Fruit fly (Drosophila melanogaster) whole organism, embryonic: ENCODE measurements around the gene unc-119.

Source experiments
- Ada2b ChIP-seq: fragments of 200-800 bp; sonication (Bioruptor generic); IDR thresholded peaks from 2 replicates; pipeline ENCODE4 v1.3.6; 2022; ENCODE audit warnings: missing biosample characterization, missing genetic modification characterization
- B-H2 ChIP-seq: fragments of 200-800 bp; sonication (Bioruptor generic); optimal IDR thresholded peaks from 2 replicates; lab custom pipeline; 2018; ENCODE audit warnings: missing biosample characterization, mild to moderate bottlenecking, missing genetic modification characterization
- Bdp1 ChIP-seq: fragments of 200-800 bp; sonication (Bioruptor generic); optimal IDR thresholded peaks from 3 replicates; lab custom pipeline; 2016; ENCODE audit warnings: missing biosample characterization, missing genetic modification characterization
- Blimp-1 ChIP-seq: fragments of 200-800 bp; sonication (Bioruptor generic); optimal IDR thresholded peaks from 3 replicates; lab custom pipeline; 2018; ENCODE audit warnings: missing biosample characterization, missing genetic modification characterization, mild to moderate bottlenecking, moderate library complexity, missing genetic modification reagents
- C15 ChIP-seq: fragments of 200-800 bp; sonication (Bioruptor generic); IDR thresholded peaks from 3 replicates; pipeline ENCODE4 v1.3.6; 2022; ENCODE audit warnings: missing biosample characterization, missing genetic modification characterization
- CG11504 ChIP-seq: fragments of 200-800 bp; sonication (Bioruptor generic); optimal IDR thresholded peaks from 3 replicates; lab custom pipeline; 2019; ENCODE audit warnings: missing biosample characterization, mild to moderate bottlenecking, missing genetic modification characterization, moderate library complexity
- CG12155 ChIP-seq: fragments of 200-800 bp; sonication (Bioruptor generic); optimal IDR thresholded peaks from 3 replicates; lab custom pipeline; 2016; ENCODE audit warnings: missing biosample characterization, missing genetic modification characterization
- CG12391 ChIP-seq: fragments of 200-800 bp; sonication (Bioruptor generic); optimal IDR thresholded peaks from 3 replicates; lab custom pipeline; 2018; ENCODE audit warnings: missing biosample characterization, mild to moderate bottlenecking, missing genetic modification characterization, moderate library complexity
- CG13424 ChIP-seq: fragments of 200-800 bp; sonication (Bioruptor generic); optimal IDR thresholded peaks from 2 replicates; lab custom pipeline; 2019; ENCODE audit warnings: missing biosample characterization, mild to moderate bottlenecking, missing genetic modification characterization, moderate library complexity
- CG15479 ChIP-seq: fragments of 200-800 bp; sonication (Bioruptor generic); optimal IDR thresholded peaks from 3 replicates; lab custom pipeline; 2019; ENCODE audit warnings: missing biosample characterization, mild to moderate bottlenecking, missing genetic modification characterization, moderate library complexity
- CG1647 ChIP-seq: fragments of 200-800 bp; sonication (Bioruptor generic); optimal IDR thresholded peaks from 3 replicates; lab custom pipeline; 2016; ENCODE audit warnings: missing biosample characterization, missing genetic modification characterization
- CG18599 ChIP-seq: fragments of 200-800 bp; sonication (Bioruptor generic); optimal IDR thresholded peaks from 3 replicates; lab custom pipeline; 2017; ENCODE audit warnings: missing biosample characterization, missing genetic modification characterization, mild to moderate bottlenecking, moderate library complexity, missing genetic modification reagents
- CG18619 ChIP-seq: fragments of 200-800 bp; sonication (Bioruptor generic); optimal IDR thresholded peaks from 3 replicates; lab custom pipeline; 2017; ENCODE audit warnings: missing biosample characterization, mild to moderate bottlenecking, missing genetic modification characterization
- CG2116 ChIP-seq: fragments of 200-800 bp; sonication (Bioruptor generic); optimal IDR thresholded peaks from 3 replicates; lab custom pipeline; 2018; ENCODE audit warnings: missing biosample characterization, mild to moderate bottlenecking, missing genetic modification characterization
- CG2202 ChIP-seq: fragments of 200-800 bp; sonication (Bioruptor generic); optimal IDR thresholded peaks from 2 replicates; lab custom pipeline; 2018; ENCODE audit warnings: missing biosample characterization, mild to moderate bottlenecking, missing genetic modification characterization
- CG30403 ChIP-seq: fragments of 200-800 bp; sonication (Bioruptor generic); optimal IDR thresholded peaks from 3 replicates; lab custom pipeline; 2016; ENCODE audit warnings: missing biosample characterization, missing genetic modification characterization
- CG31441 ChIP-seq: fragments of 200-800 bp; sonication (Bioruptor generic); IDR thresholded peaks from 2 replicates; pipeline ENCODE4 v1.3.6; 2022; ENCODE audit warnings: missing biosample characterization, missing genetic modification characterization
- CG34224 ChIP-seq: fragments of 200-800 bp; sonication (Bioruptor generic); IDR thresholded peaks from 3 replicates; pipeline ENCODE4 v1.3.6; 2022; ENCODE audit warnings: missing biosample characterization, missing genetic modification characterization; ENCODE audit not compliant: partially characterized antibody
- CG3838 ChIP-seq: fragments of 200-800 bp; sonication (Bioruptor generic); optimal IDR thresholded peaks from 3 replicates; lab custom pipeline; 2016; ENCODE audit warnings: missing biosample characterization, missing genetic modification characterization
- CG5953 ChIP-seq: fragments of 200-800 bp; sonication (Bioruptor generic); IDR thresholded peaks from 2 replicates; pipeline ENCODE4 v1.3.6; 2022; ENCODE audit warnings: missing biosample characterization, missing genetic modification characterization
- CG6683 ChIP-seq: fragments of 200-800 bp; sonication (Bioruptor generic); optimal IDR thresholded peaks from 2 replicates; lab custom pipeline; 2017; ENCODE audit warnings: missing biosample characterization, mild to moderate bottlenecking, missing genetic modification characterization, missing genetic modification reagents
- CG8924 ChIP-seq: fragments of 200-800 bp; optimal IDR thresholded peaks from 3 replicates; lab custom pipeline; 2019; ENCODE audit warnings: missing biosample characterization, mild to moderate bottlenecking, missing genetic modification characterization, moderate library complexity
- CG9876 ChIP-seq: fragments of 200-800 bp; sonication (Bioruptor generic); optimal IDR thresholded peaks from 2 replicates; lab custom pipeline; 2016; ENCODE audit warnings: missing biosample characterization, missing genetic modification characterization
- Dek ChIP-seq: fragments of 200-800 bp; sonication (Bioruptor generic); optimal IDR thresholded peaks from 3 replicates; lab custom pipeline; 2019; ENCODE audit warnings: missing biosample characterization, mild to moderate bottlenecking, missing genetic modification characterization, moderate library complexity
- E2f2 ChIP-seq: fragments of 200-800 bp; sonication (Bioruptor generic); IDR thresholded peaks from 2 replicates; pipeline ENCODE4 v1.3.6; 2022; ENCODE audit warnings: missing biosample characterization, missing genetic modification characterization
- Fer1 ChIP-seq: fragments of 200-800 bp; sonication (Bioruptor generic); optimal IDR thresholded peaks from 2 replicates; lab custom pipeline; 2017; ENCODE audit warnings: missing biosample characterization, mild to moderate bottlenecking, missing genetic modification characterization
- Gug ChIP-seq: fragments of 200-800 bp; sonication (Bioruptor generic); IDR thresholded peaks from 4 replicates; pipeline ENCODE4 v1.3.6; 2022; ENCODE audit warnings: missing biosample characterization, missing genetic modification characterization
- H2.0 ChIP-seq: fragments of 200-800 bp; sonication (Bioruptor generic); IDR thresholded peaks from 2 replicates; pipeline ENCODE4 v1.3.6; 2022; ENCODE audit warnings: missing biosample characterization, missing genetic modification characterization
- Hr3 ChIP-seq: fragments of 200-800 bp; sonication (Bioruptor generic); optimal IDR thresholded peaks from 3 replicates; lab custom pipeline; 2016; ENCODE audit warnings: missing biosample characterization, missing genetic modification characterization
- Myb ChIP-seq: fragments of 200-800 bp; sonication (Bioruptor generic); optimal IDR thresholded peaks from 2 replicates; lab custom pipeline; 2016; ENCODE audit warnings: missing biosample characterization, missing genetic modification characterization
- Nf-YC ChIP-seq: fragments of 200-800 bp; optimal IDR thresholded peaks from 3 replicates; lab custom pipeline; 2019; ENCODE audit warnings: missing biosample characterization, mild to moderate bottlenecking, missing genetic modification characterization, moderate library complexity
- Opbp ChIP-seq: fragments of 200-800 bp; sonication (Bioruptor generic); IDR thresholded peaks from 3 replicates; pipeline ENCODE4 v1.3.6; 2022; ENCODE audit warnings: missing biosample characterization, missing genetic modification characterization; ENCODE audit not compliant: partially characterized antibody
- Side ChIP-seq: fragments of 200-800 bp; sonication (Bioruptor generic); optimal IDR thresholded peaks from 2 replicates; lab custom pipeline; 2016; ENCODE audit warnings: missing biosample characterization, missing genetic modification characterization
- Ssrp ChIP-seq: fragments of 200-800 bp; sonication (Bioruptor generic); optimal IDR thresholded peaks from 2 replicates; lab custom pipeline; 2018; ENCODE audit warnings: missing biosample characterization, mild to moderate bottlenecking, missing genetic modification characterization, moderate library complexity
- Trl ChIP-seq, 3 experiments: fragments of >200 bp in 2 of 3; fragments of 200-800 bp in 1 of 3; sonication (Bioruptor generic) in 1 of 3; optimal IDR thresholded peaks; 2 replicates in 1 of 3; 3 replicates in 2 of 3; lab custom pipeline; 2016 to 2017; ENCODE audit warnings: missing biosample characterization in 1 of 3, missing genetic modification characterization in 1 of 3
- corto ChIP-seq: fragments of 200-800 bp; sonication (Bioruptor generic); optimal IDR thresholded peaks from 2 replicates; lab custom pipeline; 2016; ENCODE audit warnings: missing biosample characterization, mild to moderate bottlenecking, missing genetic modification characterization, moderate library complexity
- da ChIP-seq: fragments of 200-800 bp; sonication (Bioruptor generic); optimal IDR thresholded peaks from 2 replicates; lab custom pipeline; 2016; ENCODE audit warnings: missing biosample characterization, missing genetic modification characterization
- en ChIP-seq: fragments of 200-800 bp; sonication (Bioruptor generic); optimal IDR thresholded peaks from 2 replicates; lab custom pipeline; 2016; ENCODE audit warnings: missing biosample characterization, missing genetic modification characterization
- eve ChIP-seq, 2 experiments: fragments of >200 bp; optimal IDR thresholded peaks; 2 replicates each; lab custom pipeline; 2017; ENCODE audit warnings: missing biosample characterization in 2 of 2, missing genetic modification characterization in 2 of 2
- fd96Cb ChIP-seq: fragments of 200-800 bp; sonication (Bioruptor generic); optimal IDR thresholded peaks from 2 replicates; lab custom pipeline; 2018; ENCODE audit warnings: missing biosample characterization, mild to moderate bottlenecking, missing genetic modification characterization, moderate library complexity
- fru ChIP-seq: fragments of >200 bp; optimal IDR thresholded peaks from 2 replicates; lab custom pipeline; 2017
- insv ChIP-seq, 2 experiments: fragments of 200-800 bp; sonication (Bioruptor generic); optimal IDR thresholded peaks; 3 replicates each; lab custom pipeline; 2016 to 2018; ENCODE audit warnings: missing biosample characterization in 2 of 2, missing genetic modification characterization in 2 of 2
- peb ChIP-seq: fragments of 200-800 bp; sonication (Bioruptor generic); IDR thresholded peaks from 2 replicates; pipeline ENCODE4 v1.3.6; 2022; ENCODE audit warnings: missing biosample characterization, missing genetic modification characterization
- psq ChIP-seq: fragments of 200-800 bp; sonication (Bioruptor generic); optimal IDR thresholded peaks from 2 replicates; lab custom pipeline; 2017; ENCODE audit warnings: missing biosample characterization, missing genetic modification characterization
- repo ChIP-seq: fragments of 200-800 bp; sonication (Bioruptor generic); optimal IDR thresholded peaks from 2 replicates; lab custom pipeline; 2016; ENCODE audit warnings: missing biosample characterization, missing genetic modification characterization
- sim ChIP-seq: fragments of 200-800 bp; sonication (Bioruptor generic); IDR thresholded peaks from 2 replicates; pipeline ENCODE4 v1.3.6; 2022; ENCODE audit warnings: missing biosample characterization, missing genetic modification characterization
- slbo ChIP-seq: fragments of 200-800 bp; sonication (Bioruptor generic); IDR thresholded peaks from 2 replicates; pipeline ENCODE4 v1.3.6; 2022; ENCODE audit warnings: missing biosample characterization, missing genetic modification characterization
- sna ChIP-seq: fragments of 200-800 bp; sonication (Bioruptor generic); IDR thresholded peaks from 2 replicates; pipeline ENCODE4 v1.3.6; 2022; ENCODE audit warnings: missing biosample characterization, missing genetic modification characterization; ENCODE audit not compliant: partially characterized antibody
- vvl ChIP-seq: fragments of 200-800 bp; sonication (Bioruptor generic); IDR thresholded peaks from 2 replicates; pipeline ENCODE4 v1.3.6; 2022; ENCODE audit warnings: missing biosample characterization, missing genetic modification characterization

unc-119 gene

DNA sequence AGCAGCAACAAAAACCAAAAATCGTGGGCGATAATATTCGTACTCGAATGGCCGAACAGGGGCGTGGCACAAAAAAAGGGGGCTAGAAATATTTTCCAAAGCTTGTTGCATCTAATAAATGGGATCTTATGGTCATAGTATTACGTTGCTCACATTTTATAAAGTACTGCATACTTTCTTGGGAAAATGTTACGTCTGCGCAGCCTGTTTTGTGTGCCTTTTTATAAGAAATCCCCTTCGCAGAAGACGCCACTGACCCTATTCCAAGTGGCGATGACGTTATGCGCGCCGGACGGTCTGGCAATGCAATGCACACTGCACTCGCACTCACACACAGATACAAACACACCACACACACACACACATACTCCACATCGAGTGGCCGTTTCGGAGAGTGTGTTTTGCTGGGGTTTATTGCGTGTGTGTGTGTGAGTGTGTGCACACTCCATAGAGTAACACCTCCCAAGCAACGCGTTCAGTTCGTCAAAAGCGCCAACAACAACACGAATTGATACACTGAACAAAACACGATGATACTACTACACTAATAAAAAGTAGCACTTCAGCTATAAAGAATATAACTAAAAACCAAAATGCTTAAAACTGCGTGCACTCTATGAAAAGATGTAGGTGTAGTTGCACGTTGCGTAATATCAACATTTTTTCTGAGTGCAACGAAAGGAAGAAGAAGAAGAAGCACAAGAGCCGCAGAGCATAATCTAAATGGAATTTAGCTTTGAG, 2.2 kb upstream of the unc-119 start (continued):
- TF ChIP-seq E2f2 (GFP tag; lab: Robert Waterston, UW) (peak; percentile 41; the same call in 1 of the 2 replicates), peb (GFP tag; lab: Robert Waterston, UW) (peak; percentile 89), CG5953 (peak; percentile 81), Myb (GFP tag; lab: Kevin White, UChicago) (peak; percentile 35), Trl (optimal IDR thresholded peaks at IDR 0.05; lab: Kevin White, UChicago) (no peak), Trl (GFP tag; optimal IDR thresholded peaks at IDR 0.05; lab: Kevin White, UChicago) (peak; percentile 73), CG6683 (no peak), CG11504 (tag; lab: Kevin White, UChicago) (peak; percentile 83), sim (GFP tag; lab: Robert Waterston, UW) (peak; percentile 86; the same call in 1 of the 2 replicates), Bdp1 (GFP tag; lab: Kevin White, UChicago) (peak; percentile 58), CG12155 (GFP tag; lab: Kevin White, UChicago) (peak; percentile 34), sna (GFP tag; lab: Robert Waterston, UW) (no peak), repo (GFP tag; lab: Kevin White, UChicago) (peak; percentile 83), fru (lab: Kevin White, UChicago) (no peak), CG15479 (GFP tag; lab: Kevin White, UChicago) (no peak), H2.0 (peak; percentile 81), CG31441 (GFP tag; lab: Robert Waterston, UW) (peak; percentile 86), Ssrp (tag; lab: Kevin White, UChicago) (peak; percentile 89), eve (GFP tag; optimal IDR thresholded peaks at IDR 0.05; lab: Kevin White, UChicago) (peak; percentile 42 to 91), insv (GFP tag; optimal IDR thresholded peaks at IDR 0.05; lab: Kevin White, UChicago) (peak in 1 of 2 experiments; percentile 8), CG2116 (peak; percentile 31), da (peak; percentile 10), CG8924 (tag; lab: Kevin White, UChicago) (peak; percentile 78), CG2202 (tag; lab: Kevin White, UChicago) (peak; percentile 83), CG13424 (tag; lab: Kevin White, UChicago) (peak; percentile 85), Opbp (GFP tag; lab: Robert Waterston, UW) (no peak), en (GFP tag; lab: Kevin White, UChicago) (peak; percentile 84), Blimp-1 (GFP tag; lab: Kevin White, UChicago) (peak; percentile 84), CG1647 (GFP tag; lab: Kevin White, UChicago) (peak; percentile 72), CG3838 (GFP tag; lab: Kevin White, UChicago) (peak; percentile 20), Gug (GFP tag; lab: Robert Waterston, UW) (peak; percentile 90), CG12391 (tag; lab: Kevin White, UChicago) (peak; percentile 76), fd96Cb (tag; lab: Kevin White, UChicago) (peak; percentile 90), Side (peak; percentile 75), CG9876 (peak; percentile 79), corto (GFP tag; lab: Kevin White, UChicago) (peak; percentile 76), Hr3 (GFP tag; lab: Kevin White, UChicago) (peak; percentile 61), B-H2 (GFP tag; lab: Kevin White, UChicago) (no peak), vvl (GFP tag; lab: Robert Waterston, UW) (peak; percentile 85), CG30403 (GFP tag; lab: Kevin White, UChicago) (peak; percentile 77), Nf-YC (tag; lab: Kevin White, UChicago) (peak; percentile 32), Fer1 (GFP tag; lab: Kevin White, UChicago) (peak; percentile 19), psq (GFP tag; lab: Kevin White, UChicago) (no peak), Dek (peak; percentile 14), CG18599 (GFP tag; lab: Kevin White, UChicago) (peak; percentile 41), CG18619 (GFP tag; lab: Kevin White, UChicago) (peak; percentile 48), slbo (peak; percentile 49), C15 (no peak; the same call in 2 of the 3 replicates), Ada2b (GFP tag; lab: Robert Waterston, UW) (peak; percentile 67), CG34224 (no peak)
